Worm (Caenorhabditis elegans): ENCODE results near the gene Y105C5B.20.

- no peak for TF ChIP-seq fkh-10 (GFP tag; optimal IDR thresholded peaks at IDR 0.05)
- TF ChIP-seq pax-3 (tag; optimal IDR thresholded peaks at IDR 0.05), result no peak
- TF ChIP-seq C34B4.2 (tag; optimal IDR thresholded peaks at IDR 0.05), result no peak
- TF ChIP-seq sptf-1 (tag; optimal IDR thresholded peaks at IDR 0.05), result no peak
- TF ChIP-seq elt-3 (tag; optimal IDR thresholded peaks at IDR 0.05), result no peak
- no peak for TF ChIP-seq aha-1 (tag; optimal IDR thresholded peaks at IDR 0.05)
- TF ChIP-seq dpl-1 (GFP tag; optimal IDR thresholded peaks at IDR 0.05), result peak in 2 of 3 experiments; percentile 7 to 27
- TF ChIP-seq xbp-1 (tag; optimal IDR thresholded peaks at IDR 0.05), result peak; percentile 8
- no peak for TF ChIP-seq jun-1 (tag; optimal IDR thresholded peaks at IDR 0.05)
- no peak for TF ChIP-seq nhr-237 (tag; optimal IDR thresholded peaks at IDR 0.05)
- TF ChIP-seq unc-30 (tag; optimal IDR thresholded peaks at IDR 0.05), result no peak
- no peak for TF ChIP-seq lin-35 (GFP tag; optimal IDR thresholded peaks at IDR 0.05)
- TF ChIP-seq fos-1 (tag; optimal IDR thresholded peaks at IDR 0.05), result no peak
Measured at ce11 chrIV:15983920-15984631, 10.3 kb downstream of the Y105C5B.20 start, which contains the start of gene Y105C5B.19.

All from whole organism, L1 larva.